Fruit fly (Drosophila melanogaster) Kc167 (cell line): ENCODE results near the gene lqf.

Experiments
- h ChIP-seq: fragments of >200 bp; optimal IDR thresholded peaks from 3 replicates; lab custom pipeline; 2018; ENCODE audit warnings: missing external identifiers
- ttk ChIP-seq: sonication (Bioruptor generic); optimal IDR thresholded peaks from 2 replicates; lab custom pipeline; 2017; ENCODE audit warnings: missing external identifiers

dm6 chr3L:7539736-7540135 is 11.2 kb downstream of the lqf start, which contains the start of gene CG16998:
- TF ChIP-seq h: no peak
- TF ChIP-seq ttk: no peak
